Fruit fly (Drosophila melanogaster) whole organism, embryonic: Measurements from ENCODE around the gene Chmp1.
A peak's percentile ranks its signal among the peaks of the same experiment; 100 is the strongest.

Experiments
- Abd-B ChIP-seq: fragments of 200-800 bp; sonication (Bioruptor generic); optimal IDR thresholded peaks from 2 replicates; lab custom pipeline; 2018; ENCODE audit warnings: missing biosample characterization, mild to moderate bottlenecking, missing genetic modification characterization, moderate library complexity
- BEAF-32 ChIP-seq: fragments of 200-800 bp; sonication (Bioruptor generic); optimal IDR thresholded peaks from 3 replicates; lab custom pipeline; 2017; ENCODE audit warnings: missing biosample characterization, missing genetic modification characterization, mild to moderate bottlenecking, moderate library complexity, missing genetic modification reagents
- CG10274 ChIP-seq: fragments of 200-800 bp; sonication (Bioruptor generic); optimal IDR thresholded peaks from 3 replicates; lab custom pipeline; 2017; ENCODE audit warnings: missing biosample characterization, mild to moderate bottlenecking, missing genetic modification characterization
- CG11398 ChIP-seq: fragments of 200-800 bp; sonication (Bioruptor generic); optimal IDR thresholded peaks from 2 replicates; lab custom pipeline; 2016; ENCODE audit warnings: missing biosample characterization, missing genetic modification characterization
- CG12104 ChIP-seq: fragments of 200-800 bp; sonication (Bioruptor generic); optimal IDR thresholded peaks from 3 replicates; lab custom pipeline; 2016; ENCODE audit warnings: missing biosample characterization, missing genetic modification characterization
- CG12155 ChIP-seq: fragments of 200-800 bp; sonication (Bioruptor generic); optimal IDR thresholded peaks from 3 replicates; lab custom pipeline; 2016; ENCODE audit warnings: missing biosample characterization, missing genetic modification characterization
- CG13775 ChIP-seq: fragments of 200-800 bp; sonication (Bioruptor generic); optimal IDR thresholded peaks from 3 replicates; lab custom pipeline; 2017; ENCODE audit warnings: missing biosample characterization, mild to moderate bottlenecking, missing genetic modification characterization
- CG14710 ChIP-seq: fragments of 200-800 bp; sonication (Bioruptor generic); optimal IDR thresholded peaks from 3 replicates; lab custom pipeline; 2019; ENCODE audit warnings: missing biosample characterization, mild to moderate bottlenecking, missing genetic modification characterization, moderate library complexity
- CG15011 ChIP-seq: fragments of 200-800 bp; sonication (Bioruptor generic); optimal IDR thresholded peaks from 3 replicates; lab custom pipeline; 2018; ENCODE audit warnings: missing biosample characterization, mild to moderate bottlenecking, missing genetic modification characterization
- CG1603 ChIP-seq: fragments of 200-800 bp; sonication (Bioruptor generic); optimal IDR thresholded peaks from 2 replicates; lab custom pipeline; 2019; ENCODE audit warnings: missing biosample characterization, mild to moderate bottlenecking, missing genetic modification characterization, moderate library complexity
- CG18476 ChIP-seq: fragments of 200-800 bp; sonication (Bioruptor generic); optimal IDR thresholded peaks from 2 replicates; lab custom pipeline; 2016; ENCODE audit warnings: missing biosample characterization, mild to moderate bottlenecking, missing genetic modification characterization
- CG2202 ChIP-seq: fragments of 200-800 bp; sonication (Bioruptor generic); optimal IDR thresholded peaks from 2 replicates; lab custom pipeline; 2018; ENCODE audit warnings: missing biosample characterization, mild to moderate bottlenecking, missing genetic modification characterization
- CG30431 ChIP-seq: fragments of 200-800 bp; sonication (Bioruptor generic); optimal IDR thresholded peaks from 2 replicates; lab custom pipeline; 2017; ENCODE audit warnings: missing biosample characterization, missing genetic modification characterization
- CG32772 ChIP-seq: fragments of 200-800 bp; sonication (Bioruptor generic); IDR thresholded peaks from 2 replicates; pipeline ENCODE4 v1.3.6; 2022; ENCODE audit warnings: missing biosample characterization, missing genetic modification characterization
- CG34224 ChIP-seq: fragments of 200-800 bp; sonication (Bioruptor generic); IDR thresholded peaks from 3 replicates; pipeline ENCODE4 v1.3.6; 2022; ENCODE audit warnings: missing biosample characterization, missing genetic modification characterization; ENCODE audit not compliant: partially characterized antibody
- CG34376 ChIP-seq: fragments of 200-800 bp; sonication (Bioruptor generic); optimal IDR thresholded peaks from 2 replicates; lab custom pipeline; 2018; ENCODE audit warnings: missing biosample characterization, mild to moderate bottlenecking, missing genetic modification characterization
- CG4404 ChIP-seq: fragments of 200-800 bp; sonication (Bioruptor generic); IDR thresholded peaks from 2 replicates; pipeline ENCODE4 v1.3.6; 2022; ENCODE audit warnings: missing biosample characterization, missing genetic modification characterization
- CG7928 ChIP-seq: fragments of 200-800 bp; sonication (Bioruptor generic); optimal IDR thresholded peaks from 2 replicates; lab custom pipeline; 2017; ENCODE audit warnings: missing biosample characterization, mild to moderate bottlenecking, missing genetic modification characterization
- CG9727 ChIP-seq: fragments of 200-800 bp; sonication (Bioruptor generic); optimal IDR thresholded peaks from 3 replicates; lab custom pipeline; 2017; ENCODE audit warnings: missing biosample characterization, mild to moderate bottlenecking, missing genetic modification characterization
- D19A ChIP-seq: fragments of 200-800 bp; optimal IDR thresholded peaks from 3 replicates; lab custom pipeline; 2019; ENCODE audit warnings: missing biosample characterization, mild to moderate bottlenecking, missing genetic modification characterization, moderate library complexity
- Deaf1 ChIP-seq: fragments of 200-800 bp; optimal IDR thresholded peaks from 3 replicates; lab custom pipeline; 2019; ENCODE audit warnings: missing biosample characterization, mild to moderate bottlenecking, missing genetic modification characterization, moderate library complexity
- Dek ChIP-seq: fragments of 200-800 bp; sonication (Bioruptor generic); optimal IDR thresholded peaks from 3 replicates; lab custom pipeline; 2019; ENCODE audit warnings: missing biosample characterization, mild to moderate bottlenecking, missing genetic modification characterization, moderate library complexity
- Doc3 ChIP-seq: fragments of 200-800 bp; sonication (Bioruptor generic); IDR thresholded peaks from 3 replicates; pipeline ENCODE4 v1.3.6; 2022; ENCODE audit warnings: missing biosample characterization, missing genetic modification characterization; ENCODE audit not compliant: partially characterized antibody
- ERR ChIP-seq: fragments of 200-800 bp; sonication (Bioruptor generic); optimal IDR thresholded peaks from 2 replicates; lab custom pipeline; 2016; ENCODE audit warnings: missing biosample characterization, missing genetic modification characterization
- Gug ChIP-seq: fragments of 200-800 bp; sonication (Bioruptor generic); IDR thresholded peaks from 4 replicates; pipeline ENCODE4 v1.3.6; 2022; ENCODE audit warnings: missing biosample characterization, missing genetic modification characterization
- HHEX ChIP-seq: fragments of 200-800 bp; sonication (Bioruptor generic); optimal IDR thresholded peaks from 3 replicates; lab custom pipeline; 2017; ENCODE audit warnings: missing biosample characterization, mild to moderate bottlenecking, missing genetic modification characterization, missing genetic modification reagents
- HLH4C ChIP-seq: fragments of 200-800 bp; sonication (Bioruptor generic); IDR thresholded peaks from 3 replicates; pipeline ENCODE4 v1.3.6; 2022; ENCODE audit warnings: missing biosample characterization, missing genetic modification characterization; ENCODE audit not compliant: partially characterized antibody
- Jarid2 ChIP-seq: fragments of 200-800 bp; sonication (Bioruptor generic); optimal IDR thresholded peaks from 3 replicates; lab custom pipeline; 2017; ENCODE audit warnings: mild to moderate bottlenecking, missing biosample characterization, missing genetic modification reagents, missing genetic modification characterization
- Scr ChIP-seq: fragments of 200-800 bp; sonication (Bioruptor generic); IDR thresholded peaks from 2 replicates; pipeline ENCODE4 v1.3.6; 2022; ENCODE audit warnings: missing biosample characterization, missing genetic modification characterization; ENCODE audit not compliant: partially characterized antibody
- TFAM ChIP-seq: fragments of 200-800 bp; sonication (Bioruptor generic); optimal IDR thresholded peaks from 2 replicates; lab custom pipeline; 2017; ENCODE audit warnings: missing biosample characterization, missing genetic modification characterization, inconsistent platforms
- Tbp ChIP-seq: fragments of >200 bp; optimal IDR thresholded peaks from 2 replicates; lab custom pipeline; 2018; ENCODE audit warnings: missing biosample characterization, missing genetic modification characterization
- chm ChIP-seq: fragments of 200-800 bp; sonication (Bioruptor generic); IDR thresholded peaks from 2 replicates; pipeline ENCODE4 v1.3.6; 2022; ENCODE audit warnings: missing biosample characterization, missing genetic modification characterization
- dmrt11E ChIP-seq: fragments of 200-800 bp; sonication (Bioruptor generic); optimal IDR thresholded peaks from 3 replicates; lab custom pipeline; 2018; ENCODE audit warnings: missing biosample characterization, mild to moderate bottlenecking, missing genetic modification characterization, moderate library complexity
- fd102C ChIP-seq: fragments of 200-800 bp; sonication (Bioruptor generic); optimal IDR thresholded peaks from 2 replicates; lab custom pipeline; 2018; ENCODE audit warnings: missing biosample characterization, mild to moderate bottlenecking, missing genetic modification characterization, moderate library complexity
- fd64A ChIP-seq: fragments of 200-800 bp; sonication (Bioruptor generic); optimal IDR thresholded peaks from 3 replicates; lab custom pipeline; 2018; ENCODE audit warnings: missing biosample characterization, mild to moderate bottlenecking, missing genetic modification characterization
- fu2 ChIP-seq: fragments of 200-800 bp; sonication (Bioruptor generic); optimal IDR thresholded peaks from 2 replicates; lab custom pipeline; 2016; ENCODE audit warnings: missing biosample characterization, missing genetic modification characterization
- grn ChIP-seq: fragments of 200-800 bp; sonication (Bioruptor generic); optimal IDR thresholded peaks from 3 replicates; lab custom pipeline; 2017; ENCODE audit warnings: missing biosample characterization, missing genetic modification characterization
- h ChIP-seq: fragments of >200 bp; optimal IDR thresholded peaks from 2 replicates; lab custom pipeline; 2017
- hbn ChIP-seq: fragments of 200-800 bp; sonication (Bioruptor generic); IDR thresholded peaks from 2 replicates; pipeline ENCODE4 v1.3.6; 2022; ENCODE audit warnings: missing biosample characterization, missing genetic modification characterization; ENCODE audit not compliant: partially characterized antibody
- onecut ChIP-seq: fragments of 200-800 bp; sonication (Bioruptor generic); IDR thresholded peaks from 2 replicates; pipeline ENCODE4 v1.3.6; 2022; ENCODE audit warnings: missing biosample characterization, missing genetic modification characterization
- pan ChIP-seq, 4 experiments: fragments of >200 bp in 3 of 4; fragments of 200-800 bp in 1 of 4; sonication (Bioruptor generic) in 1 of 4; optimal IDR thresholded peaks in 3 of 4; IDR thresholded peaks in 1 of 4; 2 replicates each; pipeline versions ENCODE4 v1.3.6 to Lab custom; 2017 to 2022; ENCODE audit warnings: missing biosample characterization in 2 of 4, missing genetic modification characterization in 2 of 4, mixed read lengths in 1 of 4
- prd ChIP-seq, 3 experiments: fragments of >200 bp in 2 of 3; fragments of 200-800 bp in 1 of 3; sonication (Bioruptor generic) in 1 of 3; optimal IDR thresholded peaks in 2 of 3; IDR thresholded peaks in 1 of 3; 2 replicates in 2 of 3; 3 replicates in 1 of 3; pipeline versions ENCODE4 v1.3.6 to Lab custom; 2017 to 2022; ENCODE audit warnings: missing biosample characterization in 1 of 3, missing genetic modification characterization in 1 of 3
- psq ChIP-seq: fragments of 200-800 bp; sonication (Bioruptor generic); optimal IDR thresholded peaks from 2 replicates; lab custom pipeline; 2017; ENCODE audit warnings: missing biosample characterization, missing genetic modification characterization
- ro ChIP-seq: fragments of 200-800 bp; sonication (Bioruptor generic); IDR thresholded peaks from 2 replicates; pipeline ENCODE4 v1.3.6; 2022; ENCODE audit warnings: missing biosample characterization, missing genetic modification characterization
- sug ChIP-seq: fragments of 200-800 bp; optimal IDR thresholded peaks from 2 replicates; lab custom pipeline; 2019; ENCODE audit warnings: missing biosample characterization, mild to moderate bottlenecking, missing genetic modification characterization, moderate library complexity
- tap ChIP-seq: fragments of 200-800 bp; optimal IDR thresholded peaks from 3 replicates; lab custom pipeline; 2019; ENCODE audit warnings: missing biosample characterization, mild to moderate bottlenecking, missing genetic modification characterization, moderate library complexity
- vnd ChIP-seq: fragments of 200-800 bp; sonication (Bioruptor generic); IDR thresholded peaks from 3 replicates; pipeline ENCODE4 v1.3.6; 2022; ENCODE audit warnings: missing biosample characterization, missing genetic modification characterization; ENCODE audit not compliant: partially characterized antibody

The Chmp1 gene

DNA sequence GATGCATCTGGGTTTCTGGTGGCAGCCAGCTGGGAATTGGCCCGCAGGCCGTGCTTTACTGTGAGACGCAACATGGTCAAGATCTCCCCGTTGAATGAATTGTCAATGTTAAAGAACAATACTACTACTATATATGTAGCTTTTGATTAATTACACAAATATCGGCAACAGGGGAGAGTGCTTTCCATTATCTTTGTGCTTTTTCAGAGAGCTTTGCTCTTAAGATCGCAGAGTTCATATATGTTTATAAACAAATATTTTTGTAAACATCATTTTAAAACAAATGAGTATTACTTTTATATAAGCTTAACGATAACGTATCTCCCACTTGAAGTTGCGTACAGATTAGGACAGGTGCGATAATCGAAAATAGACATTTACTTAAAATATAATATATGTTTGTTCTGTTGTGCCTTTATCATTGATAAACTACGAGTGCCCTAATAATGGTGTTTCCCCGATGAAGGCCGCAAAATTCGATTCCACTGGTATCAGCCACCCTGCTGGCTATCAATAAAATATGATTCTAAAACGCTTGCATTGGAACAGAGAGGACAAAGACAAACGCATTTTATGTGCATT is 2.5 kb upstream of the Chmp1 start, which contains the start of gene Cyp12c1 (continued):
- TF ChIP-seq fd102C (GFP tag; lab: Kevin White, UChicago) (no peak), Scr (GFP tag; lab: Robert Waterston, UW) (no peak), D19A (no peak), Gug (GFP tag; lab: Robert Waterston, UW) (no peak), Deaf1 (tag; lab: Kevin White, UChicago) (no peak), BEAF-32 (GFP tag; lab: Kevin White, UChicago) (peak; percentile 24), CG10274 (GFP tag; lab: Kevin White, UChicago) (no peak), Jarid2 (GFP tag; lab: Kevin White, UChicago) (no peak), Doc3 (GFP tag; lab: Robert Waterston, UW) (no peak), chm (GFP tag; lab: Robert Waterston, UW) (no peak), CG1603 (tag; lab: Kevin White, UChicago) (peak; percentile 11), dmrt11E (tag; lab: Kevin White, UChicago) (no peak), CG12104 (GFP tag; lab: Kevin White, UChicago) (no peak), CG34224 (GFP tag; lab: Robert Waterston, UW) (no peak), psq (GFP tag; lab: Kevin White, UChicago) (no peak), CG2202 (tag; lab: Kevin White, UChicago) (no peak), prd (optimal IDR thresholded peaks at IDR 0.05; lab: Kevin White, UChicago) (no peak), prd (GFP tag; IDR thresholded peaks at IDR 0.05; lab: Robert Waterston, UW) (no peak), CG13775 (GFP tag; lab: Kevin White, UChicago) (no peak), Dek (tag; lab: Kevin White, UChicago) (no peak), CG4404 (GFP tag; lab: Robert Waterston, UW) (no peak), CG12155 (GFP tag; lab: Kevin White, UChicago) (no peak), fd64A (GFP tag; lab: Kevin White, UChicago) (no peak), TFAM (GFP tag; lab: Kevin White, UChicago) (no peak), sug (no peak), CG11398 (GFP tag; lab: Kevin White, UChicago) (no peak), onecut (GFP tag; lab: Robert Waterston, UW) (no peak), HLH4C (GFP tag; lab: Robert Waterston, UW) (no peak), CG34376 (GFP tag; lab: Kevin White, UChicago) (peak; percentile 7), CG7928 (no peak), ERR (no peak), CG9727 (no peak), CG18476 (no peak), fu2 (GFP tag; lab: Kevin White, UChicago) (no peak), HHEX (no peak), Abd-B (GFP tag; lab: Kevin White, UChicago) (no peak), CG15011 (no peak), CG14710 (tag; lab: Kevin White, UChicago) (no peak), vnd (GFP tag; lab: Robert Waterston, UW) (no peak), CG30431 (GFP tag; lab: Kevin White, UChicago) (no peak), Tbp (GFP tag; lab: Kevin White, UChicago) (no peak), pan (optimal IDR thresholded peaks at IDR 0.05; lab: Kevin White, UChicago) (no peak), pan (GFP tag; optimal IDR thresholded peaks at IDR 0.05 in 1 of 2, IDR thresholded peaks at IDR 0.05 in 1 of 2) (no peak), ro (GFP tag; lab: Robert Waterston, UW) (no peak), hbn (GFP tag; lab: Robert Waterston, UW) (no peak), CG32772 (no peak), h (lab: Kevin White, UChicago) (no peak), tap (no peak), grn (GFP tag; lab: Kevin White, UChicago) (peak; percentile 79)
